Worm (Caenorhabditis elegans): Measurements from ENCODE around the gene lcmt-1.

- no peak for TF ChIP-seq aly-2 (tag; optimal IDR thresholded peaks at IDR 0.05)
- TF ChIP-seq lin-11 (tag; optimal IDR thresholded peaks at IDR 0.05) = no peak
- TF ChIP-seq lin-13 (GFP tag; optimal IDR thresholded peaks at IDR 0.05) = no peak
- TF ChIP-seq egl-27 (tag; optimal IDR thresholded peaks at IDR 0.05) = no peak
- TF ChIP-seq snpc-4 (tag; optimal IDR thresholded peaks at IDR 0.05) = no peak
- TF ChIP-seq nhr-6 (tag; optimal IDR thresholded peaks at IDR 0.05) = no peak
- TF ChIP-seq elt-1 (tag; optimal IDR thresholded peaks at IDR 0.05) = no peak
- TF ChIP-seq nhr-11 (tag; optimal IDR thresholded peaks at IDR 0.05) = no peak
- no peak for TF ChIP-seq fos-1 (tag; optimal IDR thresholded peaks at IDR 0.05)
- no peak for TF ChIP-seq sma-9 (GFP tag; optimal IDR thresholded peaks at IDR 0.05)
- no peak for TF ChIP-seq sma-9 (tag; optimal IDR thresholded peaks at IDR 0.05)
- TF ChIP-seq mab-5 (tag; optimal IDR thresholded peaks at IDR 0.05) = no peak
- no peak for TF ChIP-seq ama-1 (optimal IDR thresholded peaks at IDR 0.05)
Observed at ce11 chrIII:4384487-4384886, 41.2 kb downstream of the lcmt-1 start, which contains the start of gene pals-28.
